Worm (Caenorhabditis elegans): Measurements from ENCODE around the gene F20G2.2.

The F20G2.2 gene

DNA sequence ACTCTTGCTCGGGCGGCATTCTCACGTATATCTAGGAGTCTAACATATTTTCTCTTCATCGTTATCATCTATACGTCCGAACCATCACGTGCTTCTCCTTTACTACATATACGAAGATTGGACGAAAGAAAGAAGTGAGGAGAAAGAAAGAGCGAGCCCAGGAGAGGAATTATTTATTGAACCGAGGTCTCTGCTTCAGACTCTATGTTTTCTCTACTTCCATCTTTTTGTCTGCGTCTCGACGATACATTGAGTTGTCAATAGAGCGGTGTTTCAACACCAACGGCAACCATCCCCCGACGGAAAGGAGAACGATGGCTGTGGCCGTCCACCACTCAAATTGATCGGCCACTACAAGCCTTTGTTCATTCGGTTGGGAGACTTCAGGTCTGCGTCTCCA lies 33.2 kb upstream of the F20G2.2 start (continued):
- TF ChIP-seq unc-98 (GFP tag; IDR thresholded peaks at IDR 0.05) = no peak
- TF ChIP-seq nhr-237 (tag; optimal IDR thresholded peaks at IDR 0.05) = peak; percentile 60
- peak; percentile 77 for TF ChIP-seq mep-1 (tag; optimal IDR thresholded peaks at IDR 0.05)
- no peak for TF ChIP-seq vab-15 (tag; optimal IDR thresholded peaks at IDR 0.05)
- TF ChIP-seq fkh-10 (GFP tag; optimal IDR thresholded peaks at IDR 0.05) = peak; percentile 21
- TF ChIP-seq efl-1 (optimal IDR thresholded peaks at IDR 0.05) = peak; percentile 76 to 84
- peak; percentile 61 to 95 for TF ChIP-seq efl-1 (GFP tag; optimal IDR thresholded peaks at IDR 0.05 in 1 of 2)
- peak; percentile 89 for TF ChIP-seq C16A3.4 (tag; optimal IDR thresholded peaks at IDR 0.05)

DNA sequence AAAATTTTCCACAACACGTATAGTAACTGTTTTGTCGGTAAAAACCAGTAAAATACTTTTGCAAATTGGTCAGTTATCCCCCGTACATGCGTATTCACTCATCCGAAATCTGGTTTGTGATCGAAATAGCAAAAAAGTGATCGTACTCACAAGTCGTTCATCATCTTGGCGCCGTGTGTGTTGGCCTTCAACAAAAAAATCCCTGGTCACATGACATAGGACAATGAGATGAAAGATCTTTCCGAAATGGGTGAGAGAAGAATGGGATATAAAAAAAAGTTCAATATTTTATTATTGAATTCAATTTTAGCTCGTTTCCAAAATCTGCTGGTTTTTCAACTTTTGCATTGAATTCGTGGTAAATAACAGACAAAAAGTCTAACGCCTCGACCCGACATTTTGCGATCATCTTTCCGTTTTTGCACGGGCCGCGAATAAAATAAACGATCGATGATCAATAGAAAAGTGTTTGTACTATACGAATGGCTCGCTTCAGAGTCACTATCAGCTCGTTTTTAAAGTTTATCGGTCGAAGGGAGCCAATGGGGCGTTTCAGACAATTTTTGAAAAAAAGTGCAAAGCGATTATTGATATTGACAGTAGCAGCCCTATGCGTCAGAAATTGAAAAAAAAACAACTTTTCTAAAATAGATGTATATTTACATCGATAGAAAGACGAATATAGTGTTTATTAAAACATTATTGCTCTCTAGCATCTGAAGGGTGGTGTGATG lies 31.9 kb upstream of the F20G2.2 start:
- TF ChIP-seq unc-130 (tag; optimal IDR thresholded peaks at IDR 0.05) (peak; percentile 24), nhr-19 (GFP tag; conservative IDR thresholded peaks at IDR 0.05) (peak; percentile 69), mdl-1 (tag; optimal IDR thresholded peaks at IDR 0.05) (peak in 1 of 2 experiments; percentile 3), ceh-82 (tag; optimal IDR thresholded peaks at IDR 0.05) (peak in 1 of 3 experiments; percentile 2), dpl-1 (GFP tag; optimal IDR thresholded peaks at IDR 0.05) (peak in 1 of 3 experiments; percentile 48), snu-23 (GFP tag; optimal IDR thresholded peaks at IDR 0.05) (peak; percentile 67), blmp-1 (tag; optimal IDR thresholded peaks at IDR 0.05) (peak; percentile 53), efl-1 (optimal IDR thresholded peaks at IDR 0.05) (no peak), efl-1 (GFP tag; optimal IDR thresholded peaks at IDR 0.05 in 1 of 2) (peak in 1 of 2 experiments; percentile 91), lir-3 (tag; optimal IDR thresholded peaks at IDR 0.05; ENCODE audit: poor library complexity) (peak; percentile 31), ceh-63 (GFP tag; optimal IDR thresholded peaks at IDR 0.05) (no peak), C16A3.4 (tag; optimal IDR thresholded peaks at IDR 0.05) (peak; percentile 26), pag-3 (tag; optimal IDR thresholded peaks at IDR 0.05; ENCODE audit: borderline replicate concordance, insufficient read depth) (no peak), nhr-85 (tag) (peak; percentile 95), irx-1 (tag; optimal IDR thresholded peaks at IDR 0.05) (peak; percentile 44), lin-14 (GFP tag; optimal IDR thresholded peaks at IDR 0.05) (peak; percentile 75), elt-3 (tag; optimal IDR thresholded peaks at IDR 0.05) (peak in 1 of 6 experiments; percentile 15), rnt-1 (tag; optimal IDR thresholded peaks at IDR 0.05) (peak; percentile 54), elt-2 (tag; optimal IDR thresholded peaks at IDR 0.05) (peak; percentile 23), ztf-4 (tag; optimal IDR thresholded peaks at IDR 0.05) (peak; percentile 57), lin-35 (GFP tag; optimal IDR thresholded peaks at IDR 0.05) (peak in 1 of 2 experiments; percentile 34), sup-37 (GFP tag; optimal IDR thresholded peaks at IDR 0.05) (no peak), ama-1 (optimal IDR thresholded peaks at IDR 0.05) (peak; percentile 23), egl-27 (tag; optimal IDR thresholded peaks at IDR 0.05) (no peak), grh-1 (GFP tag; IDR thresholded peaks at IDR 0.05) (peak; percentile 81), lsy-2 (tag; optimal IDR thresholded peaks at IDR 0.05) (peak in 1 of 2 experiments; percentile 57), F16B12.6 (tag; optimal IDR thresholded peaks at IDR 0.05) (no peak), mep-1 (tag; optimal IDR thresholded peaks at IDR 0.05) (peak; percentile 51), dsc-1 (tag; optimal IDR thresholded peaks at IDR 0.05) (no peak), nhr-71 (tag; optimal IDR thresholded peaks at IDR 0.05) (peak; percentile 80), fos-1 (tag; optimal IDR thresholded peaks at IDR 0.05) (no peak), xbp-1 (tag; optimal IDR thresholded peaks at IDR 0.05) (no peak), aly-2 (tag; optimal IDR thresholded peaks at IDR 0.05) (no peak), C04F5.9 (tag; optimal IDR thresholded peaks at IDR 0.05) (no peak), nhr-47 (tag; optimal IDR thresholded peaks at IDR 0.05) (peak; percentile 44), nhr-90 (tag; optimal IDR thresholded peaks at IDR 0.05; ENCODE audit: poor library complexity) (peak; percentile 51), nhr-20 (tag; optimal IDR thresholded peaks at IDR 0.05) (peak; percentile 35)
